Fruit fly (Drosophila melanogaster) whole organism, prepupa: ENCODE results near the gene CG9967.

Experiments used
- CG10631 ChIP-seq: fragments of 200-800 bp; sonication (Bioruptor generic); optimal IDR thresholded peaks from 2 replicates; lab custom pipeline; 2016; ENCODE audit warnings: missing biosample characterization, missing genetic modification characterization
- CG10669 ChIP-seq: fragments of 200-800 bp; sonication (Bioruptor generic); optimal IDR thresholded peaks from 3 replicates; lab custom pipeline; 2018; ENCODE audit warnings: missing biosample characterization, mild to moderate bottlenecking, missing genetic modification characterization, moderate library complexity
- CG11294 ChIP-seq: fragments of 200-800 bp; sonication (Bioruptor generic); IDR thresholded peaks from 2 replicates; pipeline ENCODE4 v1.3.6; 2022; ENCODE audit warnings: missing biosample characterization, missing genetic modification characterization
- CG11762 ChIP-seq: fragments of 200-800 bp; sonication (Bioruptor generic); optimal IDR thresholded peaks from 3 replicates; lab custom pipeline; 2016; ENCODE audit warnings: missing biosample characterization, missing genetic modification characterization; ENCODE audit not compliant: insufficient read depth
- CG11902 ChIP-seq: fragments of 200-800 bp; sonication (Bioruptor generic); optimal IDR thresholded peaks from 3 replicates; lab custom pipeline; 2016; ENCODE audit warnings: missing biosample characterization, missing genetic modification characterization
- CG16779 ChIP-seq: fragments of 200-800 bp; sonication (Bioruptor generic); optimal IDR thresholded peaks from 3 replicates; lab custom pipeline; 2017; ENCODE audit warnings: missing biosample characterization, mild to moderate bottlenecking, missing genetic modification characterization
- CG31627 ChIP-seq: fragments of 200-800 bp; sonication (Bioruptor generic); optimal IDR thresholded peaks from 3 replicates; lab custom pipeline; 2016; ENCODE audit warnings: missing biosample characterization, missing genetic modification characterization
- CG32006 ChIP-seq: fragments of 200-800 bp; sonication (Bioruptor generic); optimal IDR thresholded peaks from 3 replicates; lab custom pipeline; 2017; ENCODE audit warnings: missing biosample characterization, mild to moderate bottlenecking, missing genetic modification characterization
- CG34406 ChIP-seq: fragments of 200-800 bp; sonication (Bioruptor generic); optimal IDR thresholded peaks from 3 replicates; lab custom pipeline; 2016; ENCODE audit warnings: missing biosample characterization, missing genetic modification characterization
- CG3919 ChIP-seq: fragments of 200-800 bp; sonication (Bioruptor generic); optimal IDR thresholded peaks from 3 replicates; lab custom pipeline; 2016; ENCODE audit warnings: missing biosample characterization, missing genetic modification characterization
- CG4318 ChIP-seq: fragments of 200-800 bp; sonication (Bioruptor generic); optimal IDR thresholded peaks from 3 replicates; lab custom pipeline; 2017; ENCODE audit warnings: missing biosample characterization, mild to moderate bottlenecking, missing genetic modification characterization
- CG6163 ChIP-seq: fragments of 200-800 bp; sonication (Bioruptor generic); IDR thresholded peaks from 3 replicates; pipeline ENCODE4 v1.3.6; 2022; ENCODE audit warnings: missing biosample characterization, missing genetic modification characterization
- CG6276 ChIP-seq: fragments of 200-800 bp; sonication (Bioruptor generic); optimal IDR thresholded peaks from 2 replicates; lab custom pipeline; 2017; ENCODE audit warnings: missing biosample characterization, mild to moderate bottlenecking, missing genetic modification characterization
- CG6792 ChIP-seq: fragments of 200-800 bp; sonication (Bioruptor generic); optimal IDR thresholded peaks from 3 replicates; lab custom pipeline; 2016; ENCODE audit warnings: missing biosample characterization, missing genetic modification characterization
- CG7368 ChIP-seq: fragments of 200-800 bp; sonication (Bioruptor generic); optimal IDR thresholded peaks from 3 replicates; lab custom pipeline; 2016; ENCODE audit warnings: missing biosample characterization, missing genetic modification characterization
- CG8319 ChIP-seq: fragments of 200-800 bp; sonication (Bioruptor generic); optimal IDR thresholded peaks from 3 replicates; lab custom pipeline; 2016; ENCODE audit warnings: missing biosample characterization, missing genetic modification characterization
- CG8632 ChIP-seq: fragments of 200-800 bp; sonication (Bioruptor generic); optimal IDR thresholded peaks from 3 replicates; lab custom pipeline; 2016; ENCODE audit warnings: missing biosample characterization, missing genetic modification characterization
- CG9139 ChIP-seq: fragments of 200-800 bp; sonication (Bioruptor generic); optimal IDR thresholded peaks from 3 replicates; lab custom pipeline; 2017; ENCODE audit warnings: missing biosample characterization, mild to moderate bottlenecking, missing genetic modification characterization
- Eip78C ChIP-seq: fragments of 200-800 bp; sonication (Bioruptor generic); peaks from one replicate; lab custom pipeline; 2016; ENCODE audit warnings: missing biosample characterization, missing genetic modification characterization
- Hr39 ChIP-seq: fragments of 200-800 bp; sonication (Bioruptor generic); optimal IDR thresholded peaks from 2 replicates; lab custom pipeline; 2016; ENCODE audit warnings: missing biosample characterization, missing genetic modification characterization
- Met ChIP-seq: fragments of 200-800 bp; sonication (Bioruptor generic); optimal IDR thresholded peaks from 3 replicates; lab custom pipeline; 2016; ENCODE audit warnings: missing biosample characterization, missing genetic modification characterization
- Smox ChIP-seq: fragments of 200-800 bp; sonication (Bioruptor generic); optimal IDR thresholded peaks from 3 replicates; lab custom pipeline; 2016; ENCODE audit warnings: missing biosample characterization, missing genetic modification characterization
- Sox102F ChIP-seq: fragments of 200-800 bp; sonication (Bioruptor generic); optimal IDR thresholded peaks from 2 replicates; lab custom pipeline; 2016; ENCODE audit warnings: missing biosample characterization, mild to moderate bottlenecking, missing genetic modification characterization
- Sox14 ChIP-seq: fragments of 200-800 bp; sonication (Bioruptor generic); optimal IDR thresholded peaks from 3 replicates; lab custom pipeline; 2016; ENCODE audit warnings: missing biosample characterization, missing genetic modification characterization
- Sox15 ChIP-seq: fragments of 200-800 bp; sonication (Bioruptor generic); optimal IDR thresholded peaks from 3 replicates; lab custom pipeline; 2016; ENCODE audit warnings: missing biosample characterization, missing genetic modification characterization
- achi ChIP-seq: fragments of 200-800 bp; sonication (Bioruptor generic); optimal IDR thresholded peaks from 3 replicates; lab custom pipeline; 2016; ENCODE audit warnings: missing biosample characterization, missing genetic modification characterization
- acj6 ChIP-seq: fragments of 200-800 bp; sonication (Bioruptor generic); optimal IDR thresholded peaks from 3 replicates; lab custom pipeline; 2016; ENCODE audit warnings: missing biosample characterization, missing genetic modification characterization
- cyc ChIP-seq: fragments of 200-800 bp; sonication (Bioruptor generic); optimal IDR thresholded peaks from 3 replicates; lab custom pipeline; 2016; ENCODE audit warnings: missing biosample characterization, missing genetic modification characterization
- dsx ChIP-seq: fragments of 200-800 bp; optimal IDR thresholded peaks from 3 replicates; lab custom pipeline; 2019; ENCODE audit warnings: missing biosample characterization, mild to moderate bottlenecking, missing genetic modification characterization, moderate library complexity; ENCODE audit not compliant: poor library complexity, severe bottlenecking
- fd59A ChIP-seq: fragments of 200-800 bp; sonication (Bioruptor generic); optimal IDR thresholded peaks from 2 replicates; lab custom pipeline; 2017; ENCODE audit warnings: missing biosample characterization, mild to moderate bottlenecking, missing genetic modification characterization, missing genetic modification reagents
- fd85E ChIP-seq: fragments of 200-800 bp; sonication (Bioruptor generic); optimal IDR thresholded peaks from 3 replicates; lab custom pipeline; 2016; ENCODE audit warnings: missing biosample characterization, missing genetic modification characterization
- fkh ChIP-seq: fragments of 200-800 bp; sonication (Bioruptor generic); optimal IDR thresholded peaks from 3 replicates; lab custom pipeline; 2017; ENCODE audit warnings: missing biosample characterization, mild to moderate bottlenecking, missing genetic modification characterization, moderate library complexity
- lz ChIP-seq: fragments of 200-800 bp; sonication (Bioruptor generic); optimal IDR thresholded peaks from 3 replicates; lab custom pipeline; 2016; ENCODE audit warnings: missing biosample characterization, missing genetic modification characterization
- net ChIP-seq: fragments of 200-800 bp; sonication (Bioruptor generic); optimal IDR thresholded peaks from 3 replicates; lab custom pipeline; 2016; ENCODE audit warnings: missing biosample characterization, missing genetic modification characterization
- pdm3 ChIP-seq: fragments of 200-800 bp; sonication (Bioruptor generic); optimal IDR thresholded peaks from 3 replicates; lab custom pipeline; 2016; ENCODE audit warnings: missing biosample characterization, missing genetic modification characterization
- salr ChIP-seq, 2 experiments: fragments of 200-800 bp; sonication (Bioruptor generic); optimal IDR thresholded peaks; 3 replicates each; lab custom pipeline; 2016 to 2018; ENCODE audit warnings: missing biosample characterization in 2 of 2, missing genetic modification characterization in 2 of 2, mild to moderate bottlenecking in 1 of 2
- spab ChIP-seq: fragments of 200-800 bp; sonication (Bioruptor generic); optimal IDR thresholded peaks from 2 replicates; lab custom pipeline; 2017; ENCODE audit warnings: missing biosample characterization, mild to moderate bottlenecking, missing genetic modification characterization, missing genetic modification reagents
- svp ChIP-seq: fragments of 200-800 bp; sonication (Bioruptor generic); peaks from one replicate; lab custom pipeline; 2016; ENCODE audit warnings: missing biosample characterization, missing genetic modification characterization
- topi ChIP-seq: fragments of 200-800 bp; sonication (Bioruptor generic); optimal IDR thresholded peaks from 3 replicates; lab custom pipeline; 2016; ENCODE audit warnings: missing biosample characterization, missing genetic modification characterization
- vri ChIP-seq: fragments of 200-800 bp; sonication (Bioruptor generic); optimal IDR thresholded peaks from 3 replicates; lab custom pipeline; 2016; ENCODE audit warnings: missing biosample characterization, mild to moderate bottlenecking, missing genetic modification characterization

The CG9967 gene

DNA sequence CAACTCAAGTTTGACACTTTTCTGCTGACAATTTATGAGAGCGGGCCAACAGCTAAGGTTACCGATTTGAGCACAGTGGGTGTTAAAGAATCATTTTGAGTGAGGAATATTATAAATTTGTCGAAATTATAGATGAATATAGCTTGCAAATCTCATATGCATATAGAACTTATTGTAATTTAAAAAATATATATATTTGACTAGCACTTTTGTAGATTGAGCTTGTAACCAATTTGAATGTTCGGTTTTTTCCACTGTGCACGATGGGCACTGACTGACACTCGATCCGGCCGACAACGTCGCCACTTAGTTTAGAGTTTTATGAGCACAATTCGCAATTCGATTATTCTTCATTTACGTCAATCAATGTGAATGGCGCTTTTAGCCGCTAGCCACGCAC is 41.3 kb upstream of the CG9967 start:
- peak; percentile 55 for TF ChIP-seq svp (GFP tag; lab: Kevin White, UChicago)
- TF ChIP-seq CG6163, result no peak
- no peak for TF ChIP-seq CG31627 (GFP tag; lab: Kevin White, UChicago)
- no peak for TF ChIP-seq CG8632 (GFP tag; lab: Kevin White, UChicago)
- no peak for TF ChIP-seq achi (GFP tag; lab: Kevin White, UChicago)
- no peak for TF ChIP-seq CG34406 (GFP tag; lab: Kevin White, UChicago)
- no peak for TF ChIP-seq CG16779
- TF ChIP-seq CG7368 (GFP tag; lab: Kevin White, UChicago), result no peak
- TF ChIP-seq cyc (GFP tag; lab: Kevin White, UChicago), result no peak
- no peak for TF ChIP-seq topi
- TF ChIP-seq fkh, result no peak
- no peak for TF ChIP-seq CG11762 (GFP tag; lab: Kevin White, UChicago)
- TF ChIP-seq CG32006 (GFP tag; lab: Kevin White, UChicago), result no peak
- TF ChIP-seq CG10631, result peak; percentile 8
- no peak for TF ChIP-seq salr (GFP tag; optimal IDR thresholded peaks at IDR 0.05; lab: Kevin White, UChicago)

DNA sequence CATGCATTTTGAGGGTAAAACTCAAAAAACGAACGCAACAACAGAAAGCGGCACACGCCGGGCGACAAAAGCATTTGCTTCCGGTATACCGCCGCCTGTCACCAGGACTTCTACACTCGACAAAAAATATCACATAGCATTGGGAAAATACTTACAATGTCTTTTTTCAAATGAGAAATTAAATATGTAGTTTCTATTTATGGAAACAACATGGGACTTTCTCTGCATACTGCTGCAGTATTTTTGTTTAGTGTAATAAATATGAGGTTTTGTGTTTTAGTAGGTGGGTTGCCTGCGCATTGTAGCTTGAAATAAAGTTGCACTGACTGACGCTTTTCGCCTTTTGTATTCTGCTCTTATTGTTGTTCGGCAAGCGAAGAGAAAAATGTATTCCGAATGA is 39.9 kb upstream of the CG9967 start:
- peak; percentile 19 for TF ChIP-seq cyc (GFP tag; lab: Kevin White, UChicago)
- peak; percentile 9 for TF ChIP-seq Met (GFP tag; lab: Kevin White, UChicago)
- no peak for TF ChIP-seq CG4318 (GFP tag; lab: Kevin White, UChicago)
- TF ChIP-seq Eip78C (GFP tag; lab: Kevin White, UChicago), result peak; percentile 57
- no peak for TF ChIP-seq CG6276 (GFP tag; lab: Kevin White, UChicago)
- peak; percentile 6 for TF ChIP-seq CG10669 (GFP tag; lab: Kevin White, UChicago)
- TF ChIP-seq CG6163, result peak; percentile 57; the same call in 1 of the 3 replicates
- TF ChIP-seq Smox (GFP tag; lab: Kevin White, UChicago), result peak; percentile 26
- peak; percentile 39 for TF ChIP-seq svp (GFP tag; lab: Kevin White, UChicago)
- TF ChIP-seq CG10631, result peak; percentile 4
- peak; percentile 24 for TF ChIP-seq topi
- no peak for TF ChIP-seq CG9139 (GFP tag; lab: Kevin White, UChicago)
- TF ChIP-seq CG31627 (GFP tag; lab: Kevin White, UChicago), result peak; percentile 8
- no peak for TF ChIP-seq pdm3 (GFP tag; lab: Kevin White, UChicago)
- TF ChIP-seq lz (GFP tag; lab: Kevin White, UChicago), result peak; percentile 2

DNA sequence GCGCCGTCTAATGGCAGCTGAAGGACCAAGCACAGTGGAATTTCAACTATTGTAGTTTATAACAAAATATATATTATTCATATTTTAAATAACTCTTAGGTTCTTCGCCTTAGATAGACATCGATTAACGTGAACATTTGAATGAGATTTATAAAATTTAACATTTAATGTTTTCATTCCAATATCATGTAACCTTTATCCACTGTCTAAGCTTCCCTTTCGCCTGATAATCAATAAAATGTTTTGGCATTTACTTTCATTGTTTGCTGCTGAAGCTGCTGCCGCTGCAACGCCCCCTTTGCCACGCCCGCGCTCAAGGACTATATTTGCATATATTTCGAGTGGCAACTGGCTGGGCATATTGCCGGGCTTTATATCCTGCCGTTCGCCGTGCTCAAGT is 37.7 kb upstream of the CG9967 start:
- no peak for TF ChIP-seq CG11902 (GFP tag; lab: Kevin White, UChicago)
- TF ChIP-seq Eip78C (GFP tag; lab: Kevin White, UChicago), result peak; percentile 38
- TF ChIP-seq CG3919 (GFP tag; lab: Kevin White, UChicago), result no peak
- TF ChIP-seq Sox15, result no peak
- no peak for TF ChIP-seq CG8319 (GFP tag; lab: Kevin White, UChicago)
- no peak for TF ChIP-seq CG11762 (GFP tag; lab: Kevin White, UChicago)
- TF ChIP-seq fd59A (GFP tag; lab: Kevin White, UChicago), result no peak
- TF ChIP-seq Sox14 (GFP tag; lab: Kevin White, UChicago), result no peak
- TF ChIP-seq svp (GFP tag; lab: Kevin White, UChicago), result peak; percentile 51
- TF ChIP-seq acj6 (GFP tag; lab: Kevin White, UChicago), result no peak

DNA sequence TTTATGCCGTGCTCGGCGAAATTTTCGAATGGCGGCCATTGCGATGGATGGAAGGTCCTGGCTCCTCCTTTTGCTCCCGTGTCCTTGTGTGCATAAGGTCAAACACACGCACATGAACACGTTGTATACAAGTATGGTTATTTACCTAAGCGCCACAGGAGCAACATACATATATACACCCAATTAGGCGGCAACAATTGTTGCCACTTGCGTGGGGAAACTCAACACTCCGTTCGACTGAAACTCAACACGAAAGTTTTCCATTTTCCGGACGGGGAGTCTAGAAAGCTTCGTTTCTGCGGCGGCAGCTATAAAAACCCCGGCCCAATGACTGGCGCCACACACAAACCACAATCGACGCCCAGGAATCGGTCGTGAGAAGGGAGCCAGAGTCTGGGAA is 34.2 kb upstream of the CG9967 start, which contains the start of gene CG46448:
Gene CG46448 (plus strand): TSS at position 340 of the 400 bp plus-strand sequence.
- TF ChIP-seq CG31627 (GFP tag; lab: Kevin White, UChicago), result no peak
- no peak for TF ChIP-seq CG6163
- TF ChIP-seq CG6792 (GFP tag; lab: Kevin White, UChicago), result no peak
- no peak for TF ChIP-seq svp (GFP tag; lab: Kevin White, UChicago)
- TF ChIP-seq CG11902 (GFP tag; lab: Kevin White, UChicago), result no peak
- no peak for TF ChIP-seq achi (GFP tag; lab: Kevin White, UChicago)
- no peak for TF ChIP-seq Sox102F
- no peak for TF ChIP-seq fd85E (GFP tag; lab: Kevin White, UChicago)
- no peak for TF ChIP-seq vri
- no peak for TF ChIP-seq net (GFP tag; lab: Kevin White, UChicago)
- TF ChIP-seq Sox14 (GFP tag; lab: Kevin White, UChicago), result no peak
- TF ChIP-seq CG11294 (GFP tag; lab: Robert Waterston, UW), result no peak
- no peak for TF ChIP-seq spab (GFP tag; lab: Kevin White, UChicago)
- TF ChIP-seq dsx (GFP tag; lab: Kevin White, UChicago), result no peak
- no peak for TF ChIP-seq Smox (GFP tag; lab: Kevin White, UChicago)
- no peak for TF ChIP-seq Hr39 (GFP tag; lab: Kevin White, UChicago)
